Fruit fly (Drosophila melanogaster) whole organism, embryonic: Measurements from ENCODE around the gene ana1.

Source experiments
- B-H1 ChIP-seq: fragments of 200-800 bp; sonication (Bioruptor generic); IDR thresholded peaks from 3 replicates; pipeline ENCODE4 v1.3.6; 2022; ENCODE audit warnings: missing biosample characterization, missing genetic modification characterization
- Blimp-1 ChIP-seq: fragments of 200-800 bp; sonication (Bioruptor generic); optimal IDR thresholded peaks from 3 replicates; lab custom pipeline; 2018; ENCODE audit warnings: missing biosample characterization, missing genetic modification characterization, mild to moderate bottlenecking, moderate library complexity, missing genetic modification reagents
- CG10267 ChIP-seq: fragments of 200-800 bp; sonication (Bioruptor generic); optimal IDR thresholded peaks from 2 replicates; lab custom pipeline; 2018; ENCODE audit warnings: missing biosample characterization, mild to moderate bottlenecking, missing genetic modification characterization, moderate library complexity
- CG10321 ChIP-seq: fragments of 200-800 bp; sonication (Bioruptor generic); IDR thresholded peaks from 2 replicates; pipeline ENCODE4 v1.3.6; 2022; ENCODE audit warnings: missing biosample characterization, missing genetic modification characterization
- CG12942 ChIP-seq: fragments of 200-800 bp; sonication (Bioruptor generic); optimal IDR thresholded peaks from 3 replicates; lab custom pipeline; 2016; ENCODE audit warnings: missing biosample characterization, missing genetic modification characterization
- CG13296 ChIP-seq: fragments of 200-800 bp; sonication (Bioruptor generic); optimal IDR thresholded peaks from 3 replicates; lab custom pipeline; 2018; ENCODE audit warnings: missing biosample characterization, mild to moderate bottlenecking, missing genetic modification characterization
- CG17385 ChIP-seq: fragments of 200-800 bp; sonication (Bioruptor generic); optimal IDR thresholded peaks from 3 replicates; lab custom pipeline; 2018; ENCODE audit warnings: missing biosample characterization, mild to moderate bottlenecking, missing genetic modification characterization
- CG31224 ChIP-seq: fragments of 200-800 bp; sonication (Bioruptor generic); IDR thresholded peaks from 2 replicates; pipeline ENCODE4 v1.3.6; 2022; ENCODE audit warnings: missing biosample characterization, missing genetic modification characterization
- CG32767 ChIP-seq: fragments of 200-800 bp; sonication (Bioruptor generic); IDR thresholded peaks from 2 replicates; pipeline ENCODE4 v1.3.6; 2022; ENCODE audit warnings: missing biosample characterization, missing genetic modification characterization
- CG3407 ChIP-seq: fragments of 200-800 bp; sonication (Bioruptor generic); optimal IDR thresholded peaks from 2 replicates; lab custom pipeline; 2018; ENCODE audit warnings: missing biosample characterization, mild to moderate bottlenecking, missing genetic modification characterization
- CG4360 ChIP-seq: fragments of 200-800 bp; sonication (Bioruptor generic); IDR thresholded peaks from 2 replicates; pipeline ENCODE4 v1.3.6; 2022; ENCODE audit warnings: missing biosample characterization, missing genetic modification characterization
- CG43689 ChIP-seq: fragments of 200-800 bp; sonication (Bioruptor generic); IDR thresholded peaks from 2 replicates; pipeline ENCODE4 v1.3.6; 2022; ENCODE audit warnings: missing biosample characterization, missing genetic modification characterization
- CG5953 ChIP-seq: fragments of 200-800 bp; sonication (Bioruptor generic); IDR thresholded peaks from 2 replicates; pipeline ENCODE4 v1.3.6; 2022; ENCODE audit warnings: missing biosample characterization, missing genetic modification characterization
- CG6683 ChIP-seq: fragments of 200-800 bp; sonication (Bioruptor generic); optimal IDR thresholded peaks from 2 replicates; lab custom pipeline; 2017; ENCODE audit warnings: missing biosample characterization, mild to moderate bottlenecking, missing genetic modification characterization, missing genetic modification reagents
- CG6791 ChIP-seq: fragments of 200-800 bp; sonication (Bioruptor generic); IDR thresholded peaks from 3 replicates; pipeline ENCODE4 v1.3.6; 2022; ENCODE audit warnings: missing biosample characterization, missing genetic modification characterization; ENCODE audit not compliant: partially characterized antibody
- CG6813 ChIP-seq: fragments of 200-800 bp; sonication (Bioruptor generic); optimal IDR thresholded peaks from 2 replicates; lab custom pipeline; 2017; ENCODE audit warnings: missing biosample characterization, missing genetic modification characterization, mild to moderate bottlenecking, moderate library complexity, missing genetic modification reagents
- CG7963 ChIP-seq: fragments of 200-800 bp; sonication (Bioruptor generic); IDR thresholded peaks from 3 replicates; pipeline ENCODE4 v1.3.6; 2022; ENCODE audit warnings: missing biosample characterization, missing genetic modification characterization; ENCODE audit not compliant: partially characterized antibody
- CG8290 ChIP-seq, 3 experiments: fragments of 200-800 bp; sonication (Bioruptor generic); optimal IDR thresholded peaks; 2 replicates each; lab custom pipeline; 2016 to 2019; ENCODE audit warnings: missing biosample characterization in 3 of 3, missing genetic modification characterization in 3 of 3, mild to moderate bottlenecking in 2 of 3, moderate library complexity in 1 of 3
- CG8765 ChIP-seq: fragments of 200-800 bp; sonication (Bioruptor generic); IDR thresholded peaks from 2 replicates; pipeline ENCODE4 v1.3.6; 2022; ENCODE audit warnings: missing biosample characterization, missing genetic modification characterization
- CG9437 ChIP-seq: fragments of 200-800 bp; sonication (Bioruptor generic); optimal IDR thresholded peaks from 2 replicates; lab custom pipeline; 2018; ENCODE audit warnings: missing biosample characterization, mild to moderate bottlenecking, missing genetic modification characterization
- Camta ChIP-seq: fragments of 200-800 bp; sonication (Bioruptor generic); optimal IDR thresholded peaks from 2 replicates; lab custom pipeline; 2016; ENCODE audit warnings: missing biosample characterization, missing genetic modification characterization
- Chrac-16 ChIP-seq: fragments of 200-800 bp; sonication (Bioruptor generic); optimal IDR thresholded peaks from 3 replicates; lab custom pipeline; 2016; ENCODE audit warnings: missing biosample characterization, missing genetic modification characterization
- Ets97D ChIP-seq: fragments of 200-800 bp; sonication (Bioruptor generic); optimal IDR thresholded peaks from 3 replicates; lab custom pipeline; 2016; ENCODE audit warnings: missing biosample characterization, missing genetic modification characterization
- H15 ChIP-seq: fragments of 200-800 bp; sonication (Bioruptor generic); IDR thresholded peaks from 3 replicates; pipeline ENCODE4 v1.3.6; 2022; ENCODE audit warnings: missing biosample characterization, missing genetic modification characterization
- HmgZ ChIP-seq: fragments of 200-800 bp; sonication (Bioruptor generic); optimal IDR thresholded peaks from 2 replicates; lab custom pipeline; 2018; ENCODE audit warnings: missing biosample characterization, mild to moderate bottlenecking, missing genetic modification characterization
- Kr ChIP-seq: fragments of 200-800 bp; sonication (Bioruptor generic); optimal IDR thresholded peaks from 2 replicates; lab custom pipeline; 2017; ENCODE audit warnings: missing biosample characterization, mild to moderate bottlenecking, missing genetic modification characterization
- NC2β ChIP-seq: fragments of 200-800 bp; sonication (Bioruptor generic); optimal IDR thresholded peaks from 2 replicates; lab custom pipeline; 2016; ENCODE audit warnings: missing biosample characterization, missing genetic modification characterization
- Ptx1 ChIP-seq: fragments of 200-800 bp; sonication (Bioruptor generic); IDR thresholded peaks from 2 replicates; pipeline ENCODE4 v1.3.6; 2022; ENCODE audit warnings: missing biosample characterization, missing genetic modification characterization
- Side ChIP-seq: fragments of 200-800 bp; sonication (Bioruptor generic); optimal IDR thresholded peaks from 2 replicates; lab custom pipeline; 2016; ENCODE audit warnings: missing biosample characterization, missing genetic modification characterization
- Sry-β ChIP-seq: fragments of 200-800 bp; sonication (Bioruptor generic); optimal IDR thresholded peaks from 2 replicates; lab custom pipeline; 2018; ENCODE audit warnings: missing biosample characterization, mild to moderate bottlenecking, missing genetic modification characterization, moderate library complexity
- Xbp1 ChIP-seq: fragments of 200-800 bp; sonication (Bioruptor generic); optimal IDR thresholded peaks from 3 replicates; lab custom pipeline; 2016; ENCODE audit warnings: missing biosample characterization, mild to moderate bottlenecking, missing genetic modification characterization
- ab ChIP-seq: fragments of 200-800 bp; sonication (Bioruptor generic); optimal IDR thresholded peaks from 2 replicates; lab custom pipeline; 2016; ENCODE audit warnings: missing biosample characterization, missing genetic modification characterization
- ato ChIP-seq: fragments of 200-800 bp; sonication (Bioruptor generic); IDR thresholded peaks from 2 replicates; pipeline ENCODE4 v1.3.6; 2022; ENCODE audit warnings: missing biosample characterization, missing genetic modification characterization; ENCODE audit not compliant: partially characterized antibody
- btn ChIP-seq: fragments of 200-800 bp; sonication (Bioruptor generic); optimal IDR thresholded peaks from 2 replicates; lab custom pipeline; 2016; ENCODE audit warnings: missing biosample characterization, missing genetic modification characterization
- chm ChIP-seq: fragments of 200-800 bp; sonication (Bioruptor generic); IDR thresholded peaks from 2 replicates; pipeline ENCODE4 v1.3.6; 2022; ENCODE audit warnings: missing biosample characterization, missing genetic modification characterization
- disco-r ChIP-seq: fragments of 200-800 bp; sonication (Bioruptor generic); optimal IDR thresholded peaks from 2 replicates; lab custom pipeline; 2016; ENCODE audit warnings: missing biosample characterization, missing genetic modification characterization
- ems ChIP-seq: fragments of 200-800 bp; sonication (Bioruptor generic); optimal IDR thresholded peaks from 3 replicates; lab custom pipeline; 2016; ENCODE audit warnings: missing biosample characterization, missing genetic modification characterization
- fd96Cb ChIP-seq: fragments of 200-800 bp; sonication (Bioruptor generic); optimal IDR thresholded peaks from 2 replicates; lab custom pipeline; 2018; ENCODE audit warnings: missing biosample characterization, mild to moderate bottlenecking, missing genetic modification characterization, moderate library complexity
- grau ChIP-seq: fragments of 200-800 bp; optimal IDR thresholded peaks from 3 replicates; lab custom pipeline; 2019; ENCODE audit warnings: missing biosample characterization, mild to moderate bottlenecking, missing genetic modification characterization, moderate library complexity
- insv ChIP-seq, 2 experiments: fragments of 200-800 bp; sonication (Bioruptor generic); optimal IDR thresholded peaks; 3 replicates each; lab custom pipeline; 2016 to 2018; ENCODE audit warnings: missing biosample characterization in 2 of 2, missing genetic modification characterization in 2 of 2
- inv ChIP-seq: fragments of 200-800 bp; sonication (Bioruptor generic); IDR thresholded peaks from 2 replicates; pipeline ENCODE4 v1.3.6; 2022; ENCODE audit warnings: missing biosample characterization, missing genetic modification characterization; ENCODE audit not compliant: partially characterized antibody
- lilli ChIP-seq: fragments of 200-800 bp; sonication (Bioruptor generic); optimal IDR thresholded peaks from 3 replicates; lab custom pipeline; 2016; ENCODE audit warnings: missing biosample characterization, missing genetic modification characterization
- lov ChIP-seq, 2 experiments: fragments of 200-800 bp in 1 of 2; fragments of >200 bp in 1 of 2; sonication (Bioruptor generic) in 1 of 2; IDR thresholded peaks in 1 of 2; optimal IDR thresholded peaks in 1 of 2; 2 replicates in 1 of 2; 3 replicates in 1 of 2; pipeline versions ENCODE4 v1.3.6 to Lab custom; 2017 to 2022; ENCODE audit warnings: missing biosample characterization in 1 of 2, missing genetic modification characterization in 1 of 2
- luna ChIP-seq: fragments of 200-800 bp; sonication (Bioruptor generic); optimal IDR thresholded peaks from 2 replicates; lab custom pipeline; 2016; ENCODE audit warnings: missing biosample characterization, missing genetic modification characterization
- mam ChIP-seq: fragments of 200-800 bp; sonication (Bioruptor generic); optimal IDR thresholded peaks from 3 replicates; lab custom pipeline; 2016; ENCODE audit warnings: missing biosample characterization, missing genetic modification characterization
- mirr ChIP-seq: fragments of 200-800 bp; sonication (Bioruptor generic); optimal IDR thresholded peaks from 3 replicates; lab custom pipeline; 2018; ENCODE audit warnings: missing biosample characterization, mild to moderate bottlenecking, missing genetic modification characterization
- pzg ChIP-seq: fragments of 200-800 bp; sonication (Bioruptor generic); optimal IDR thresholded peaks from 3 replicates; lab custom pipeline; 2018; ENCODE audit warnings: missing biosample characterization, mild to moderate bottlenecking, missing genetic modification characterization, moderate library complexity
- ro ChIP-seq: fragments of 200-800 bp; sonication (Bioruptor generic); IDR thresholded peaks from 2 replicates; pipeline ENCODE4 v1.3.6; 2022; ENCODE audit warnings: missing biosample characterization, missing genetic modification characterization
- unc-4 ChIP-seq: fragments of 200-800 bp; sonication (Bioruptor generic); IDR thresholded peaks from 2 replicates; pipeline ENCODE4 v1.3.6; 2022; ENCODE audit warnings: missing biosample characterization, missing genetic modification characterization; ENCODE audit not compliant: partially characterized antibody

The ana1 gene

dm6 chr3R:24585042-24585698, 54.8 kb downstream of the ana1 start, which contains the start of the genes CG13625 and mld (continued):
- no peak for TF ChIP-seq mirr (GFP tag; lab: Kevin White, UChicago)
- TF ChIP-seq Side (GFP tag; lab: Kevin White, UChicago): no peak
- no peak for TF ChIP-seq CG8765 (GFP tag; lab: Robert Waterston, UW)
- no peak for TF ChIP-seq chm (GFP tag; lab: Robert Waterston, UW)
- TF ChIP-seq HmgZ (tag; lab: Kevin White, UChicago): peak; percentile 7
- TF ChIP-seq Kr (GFP tag; lab: Kevin White, UChicago): no peak
- TF ChIP-seq CG6791 (GFP tag; lab: Robert Waterston, UW): no peak
- no peak for TF ChIP-seq luna (GFP tag; lab: Kevin White, UChicago)
- TF ChIP-seq inv (GFP tag; lab: Robert Waterston, UW): no peak
- TF ChIP-seq CG6683 (GFP tag; lab: Kevin White, UChicago): no peak
- TF ChIP-seq CG43689 (GFP tag; lab: Robert Waterston, UW): no peak
- TF ChIP-seq lov (optimal IDR thresholded peaks at IDR 0.05; lab: Kevin White, UChicago): no peak
- TF ChIP-seq lov (GFP tag; IDR thresholded peaks at IDR 0.05; lab: Robert Waterston, UW): no peak
- TF ChIP-seq Camta (GFP tag; lab: Kevin White, UChicago): no peak
- no peak for TF ChIP-seq CG6813 (GFP tag; lab: Kevin White, UChicago)
- no peak for TF ChIP-seq CG12942 (GFP tag; lab: Kevin White, UChicago)
- no peak for TF ChIP-seq CG3407 (GFP tag; lab: Kevin White, UChicago)
- TF ChIP-seq ato (GFP tag; lab: Robert Waterston, UW): no peak
- no peak for TF ChIP-seq ab (GFP tag; lab: Kevin White, UChicago)
- peak; percentile 43 for TF ChIP-seq lilli (GFP tag; lab: Kevin White, UChicago)
- no peak for TF ChIP-seq disco-r (GFP tag; lab: Kevin White, UChicago)
- TF ChIP-seq CG8290 (GFP tag; optimal IDR thresholded peaks at IDR 0.05; lab: Kevin White, UChicago): no peak
- peak in 1 of 2 experiments; percentile 19 for TF ChIP-seq CG8290 (tag; optimal IDR thresholded peaks at IDR 0.05; lab: Kevin White, UChicago)
- TF ChIP-seq H15: no peak
- no peak for TF ChIP-seq Chrac-16 (GFP tag; lab: Kevin White, UChicago)
- no peak for TF ChIP-seq CG17385 (GFP tag; lab: Kevin White, UChicago)
- TF ChIP-seq Ptx1: no peak
- TF ChIP-seq btn: no peak
- no peak for TF ChIP-seq fd96Cb (tag; lab: Kevin White, UChicago)
- TF ChIP-seq Blimp-1 (GFP tag; lab: Kevin White, UChicago): no peak
- TF ChIP-seq NC2β (GFP tag; lab: Kevin White, UChicago): no peak
- TF ChIP-seq CG9437 (GFP tag; lab: Kevin White, UChicago): peak; percentile 71
- no peak for TF ChIP-seq ro (GFP tag; lab: Robert Waterston, UW)
- TF ChIP-seq CG7963: no peak
- peak; percentile 87 for TF ChIP-seq pzg (GFP tag; lab: Kevin White, UChicago)
- no peak for TF ChIP-seq CG13296
- TF ChIP-seq CG10267 (tag; lab: Kevin White, UChicago): peak; percentile 49
- no peak for TF ChIP-seq CG5953 (GFP tag; lab: Robert Waterston, UW)
- no peak for TF ChIP-seq ems (GFP tag; lab: Kevin White, UChicago)
- no peak for TF ChIP-seq CG31224 (GFP tag; lab: Robert Waterston, UW)
- peak; percentile 18 for TF ChIP-seq Ets97D (GFP tag; lab: Kevin White, UChicago)
- TF ChIP-seq CG10321 (GFP tag; lab: Robert Waterston, UW): no peak
- TF ChIP-seq CG32767 (GFP tag; lab: Robert Waterston, UW): no peak
- TF ChIP-seq Sry-β (GFP tag; lab: Kevin White, UChicago): no peak
- TF ChIP-seq mam: no peak
- no peak for TF ChIP-seq B-H1 (GFP tag; lab: Robert Waterston, UW)
- no peak for TF ChIP-seq insv (GFP tag; optimal IDR thresholded peaks at IDR 0.05; lab: Kevin White, UChicago)
- TF ChIP-seq grau (tag; lab: Kevin White, UChicago): no peak
- TF ChIP-seq CG4360 (GFP tag; lab: Robert Waterston, UW): no peak
- no peak for TF ChIP-seq Xbp1 (GFP tag; lab: Kevin White, UChicago)
- no peak for TF ChIP-seq unc-4
